Worm (Caenorhabditis elegans) whole organism, L4 larva: ENCODE measurements around the gene C02F12.8.

Source experiments
- daf-16 ChIP-seq, 3 experiments: sonication (generic microtip); optimal IDR thresholded peaks; 2 replicates each; lab custom pipeline; 2016 to 2017; ENCODE audit warnings: missing genetic modification characterization in 3 of 3, missing genetic modification reagents in 3 of 3, mild to moderate bottlenecking in 2 of 3, missing compliant biosample characterization in 2 of 3, missing biosample characterization in 1 of 3, moderate library complexity in 1 of 3
- fkh-10 ChIP-seq: fragments of 150-350 bp; optimal IDR thresholded peaks from 2 replicates; lab custom pipeline; 2014; ENCODE audit warnings: missing biosample characterization, missing genetic modification reagents, missing genetic modification characterization
- fos-1 ChIP-seq: fragments of 150-350 bp; optimal IDR thresholded peaks from 2 replicates; lab custom pipeline; 2014; ENCODE audit warnings: missing biosample characterization, missing genetic modification characterization
- lin-15B ChIP-seq: fragments of 150-350 bp; sonication (generic microtip); optimal IDR thresholded peaks from 3 replicates; lab custom pipeline; 2014; ENCODE audit warnings: missing biosample characterization, missing genetic modification characterization
- nhr-10 ChIP-seq: fragments of 150-350 bp; optimal IDR thresholded peaks from 2 replicates; lab custom pipeline; 2014; ENCODE audit warnings: missing biosample characterization, missing genetic modification characterization
- nhr-111 ChIP-seq: fragments of 200-800 bp; sonication (Bioruptor generic); optimal IDR thresholded peaks from 2 replicates; lab custom pipeline; 2018; ENCODE audit warnings: mild to moderate bottlenecking, missing genetic modification characterization, missing compliant biosample characterization
- nhr-28 ChIP-seq: fragments of 150-350 bp; optimal IDR thresholded peaks from 2 replicates; lab custom pipeline; 2014; ENCODE audit warnings: missing biosample characterization, missing genetic modification characterization
- zag-1 ChIP-seq: fragments of 150-350 bp; optimal IDR thresholded peaks from 2 replicates; lab custom pipeline; 2014; ENCODE audit warnings: missing biosample characterization, missing genetic modification characterization
- zfp-3 ChIP-seq: fragments of 200-800 bp; sonication (Bioruptor generic); conservative IDR thresholded peaks from 2 replicates; pipeline ENCODE4 v1.3.6; 2022; ENCODE audit warnings: missing genetic modification reagents, missing genetic modification characterization, missing compliant biosample characterization

DNA sequence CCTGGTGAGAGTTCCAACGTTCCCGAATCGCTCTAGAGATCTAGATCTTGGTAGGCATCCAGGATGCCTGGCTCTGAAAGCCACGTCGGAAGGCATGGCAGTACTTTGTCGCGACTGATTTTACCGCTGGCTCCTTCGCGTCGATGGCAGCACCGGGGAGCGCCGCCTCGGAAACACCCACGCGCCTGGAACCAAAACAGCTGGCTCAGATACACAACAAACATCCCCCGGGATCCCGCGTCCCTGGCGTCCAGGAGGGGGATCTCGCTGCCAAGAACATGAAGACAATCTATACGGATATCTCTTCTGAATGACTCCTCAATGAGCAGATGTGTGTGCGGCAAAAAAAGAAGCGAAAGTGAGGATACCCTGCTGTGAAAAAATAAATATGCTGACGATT is 40.3 kb upstream of the C02F12.8 start:
- TF ChIP-seq nhr-10 (tag; lab: Kevin White, UChicago) (no peak), fos-1 (no peak), lin-15B (tag; lab: Kevin White, UChicago) (no peak), nhr-111 (no peak), zfp-3 (GFP tag; lab: Robert Waterston, UW) (no peak), daf-16 (GFP tag; optimal IDR thresholded peaks at IDR 0.05; lab: Kevin White, UChicago) (peak in 1 of 2 experiments; percentile 54), daf-16 (tag; optimal IDR thresholded peaks at IDR 0.05; lab: Kevin White, UChicago) (no peak), fkh-10 (GFP tag; lab: Kevin White, UChicago) (no peak), zag-1 (tag; lab: Kevin White, UChicago) (no peak), nhr-28 (tag; lab: Kevin White, UChicago) (no peak)
